Fruit fly (Drosophila melanogaster) whole organism, embryonic: ENCODE data around the gene CG5181.
A peak's percentile ranks its signal among the peaks of the same experiment; 100 is the strongest.

Experiments
- CG34224 ChIP-seq: fragments of 200-800 bp; sonication (Bioruptor generic); IDR thresholded peaks from 3 replicates; pipeline ENCODE4 v1.3.6; 2022; ENCODE audit warnings: missing biosample characterization, missing genetic modification characterization; ENCODE audit not compliant: partially characterized antibody
- CG6854 ChIP-seq: fragments of 200-800 bp; sonication (Bioruptor generic); optimal IDR thresholded peaks from 3 replicates; lab custom pipeline; 2017; ENCODE audit warnings: missing biosample characterization, mild to moderate bottlenecking, missing genetic modification characterization
- CG7556 ChIP-seq: fragments of 200-800 bp; sonication (Bioruptor generic); optimal IDR thresholded peaks from 2 replicates; lab custom pipeline; 2017; ENCODE audit warnings: missing biosample characterization, mild to moderate bottlenecking, missing genetic modification characterization
- Dref ChIP-seq: fragments of 200-800 bp; sonication (Bioruptor generic); IDR thresholded peaks from 2 replicates; pipeline ENCODE4 v1.3.6; 2022; ENCODE audit warnings: missing biosample characterization, missing genetic modification characterization
- Mes4 ChIP-seq: fragments of 200-800 bp; sonication (Bioruptor generic); optimal IDR thresholded peaks from 2 replicates; lab custom pipeline; 2016; ENCODE audit warnings: missing biosample characterization, missing genetic modification characterization
- nerfin-2 ChIP-seq: fragments of 200-800 bp; sonication (Bioruptor generic); IDR thresholded peaks from 2 replicates; pipeline ENCODE4 v1.3.6; 2022; ENCODE audit warnings: missing biosample characterization, missing genetic modification characterization; ENCODE audit not compliant: partially characterized antibody
- psq ChIP-seq: fragments of 200-800 bp; sonication (Bioruptor generic); optimal IDR thresholded peaks from 2 replicates; lab custom pipeline; 2017; ENCODE audit warnings: missing biosample characterization, missing genetic modification characterization
- so ChIP-seq: fragments of 200-800 bp; sonication (Bioruptor generic); IDR thresholded peaks from 3 replicates; pipeline ENCODE4 v1.3.6; 2022; ENCODE audit warnings: missing biosample characterization, missing genetic modification characterization

DNA sequence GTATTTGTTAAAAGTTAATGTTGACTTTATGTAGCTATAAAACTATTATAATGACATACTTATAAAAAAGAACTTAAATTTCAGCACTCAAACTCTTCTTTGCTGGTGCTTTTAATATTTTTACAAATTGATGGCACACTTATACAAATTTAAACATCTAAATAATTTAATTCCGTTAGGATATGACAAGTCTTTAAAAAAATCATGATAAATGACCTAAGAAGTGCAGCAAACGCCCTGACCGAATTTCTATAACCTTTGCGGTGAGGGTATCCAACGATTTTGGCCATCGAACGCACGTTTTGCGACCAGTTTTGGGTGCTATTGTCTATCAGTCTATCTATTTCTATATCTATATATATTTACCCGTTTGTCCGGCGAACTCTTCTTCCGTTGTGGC lies 33.3 kb upstream of the CG5181 start:
- TF ChIP-seq Mes4 = no peak
- no peak for TF ChIP-seq psq (GFP tag; lab: Kevin White, UChicago)
- TF ChIP-seq nerfin-2 (GFP tag; lab: Robert Waterston, UW) = no peak
- no peak for TF ChIP-seq so (GFP tag; lab: Robert Waterston, UW)
- no peak for TF ChIP-seq CG34224 (GFP tag; lab: Robert Waterston, UW)
- TF ChIP-seq Dref (GFP tag; lab: Robert Waterston, UW) = no peak
- peak; percentile 39 for TF ChIP-seq CG7556
- no peak for TF ChIP-seq CG6854 (GFP tag; lab: Kevin White, UChicago)
